Worm (Caenorhabditis elegans): ENCODE measurements around the gene T08D10.3.

T08D10.3 gene

ce11 chrX:11992778-11993177 lies 37.6 kb downstream of the T08D10.3 start:
- TF ChIP-seq ztf-28 (GFP tag; IDR thresholded peaks at IDR 0.05) = no peak
- TF ChIP-seq lsl-1 (GFP tag; optimal IDR thresholded peaks at IDR 0.05) = no peak
- no peak for TF ChIP-seq egrh-3 (GFP tag; IDR thresholded peaks at IDR 0.05)
- TF ChIP-seq nfya-2 (GFP tag; IDR thresholded peaks at IDR 0.05) = no peak
- no peak for TF ChIP-seq dpff-1 (tag; optimal IDR thresholded peaks at IDR 0.05)
- TF ChIP-seq snpc-1.1 (tag; optimal IDR thresholded peaks at IDR 0.05; ENCODE audit: insufficient read depth) = no peak
- no peak for TF ChIP-seq F33H1.4 (GFP tag; IDR thresholded peaks at IDR 0.05)
- TF ChIP-seq nhr-179 (tag; optimal IDR thresholded peaks at IDR 0.05) = no peak
- TF ChIP-seq dox-1 (GFP tag; IDR thresholded peaks at IDR 0.05) = no peak
- no peak for TF ChIP-seq nfya-1 (tag; optimal IDR thresholded peaks at IDR 0.05; ENCODE audit: borderline replicate concordance, insufficient read depth)
- TF ChIP-seq tbx-9 (tag; optimal IDR thresholded peaks at IDR 0.05; ENCODE audit: borderline replicate concordance) = no peak
- no peak for TF ChIP-seq chd-7 (tag; optimal IDR thresholded peaks at IDR 0.05)
- TF ChIP-seq lin-26 (GFP tag; IDR thresholded peaks at IDR 0.05) = no peak
- TF ChIP-seq K12H6.12 (tag; optimal IDR thresholded peaks at IDR 0.05) = no peak
- TF ChIP-seq B0261.1 (tag; optimal IDR thresholded peaks at IDR 0.05) = no peak

ce11 chrX:11993327-11993726 lies 38.1 kb downstream of the T08D10.3 start:
- TF ChIP-seq madf-8 (GFP tag; conservative IDR thresholded peaks at IDR 0.05) (no peak), akir-1 (GFP tag; optimal IDR thresholded peaks at IDR 0.05) (no peak), ceh-58 (GFP tag; IDR thresholded peaks at IDR 0.05) (no peak), sea-2 (GFP tag; IDR thresholded peaks at IDR 0.05) (no peak), F57A8.1 (GFP tag; optimal IDR thresholded peaks at IDR 0.05) (no peak), aptf-3 (GFP tag; IDR thresholded peaks at IDR 0.05) (no peak), F55B11.4 (tag; optimal IDR thresholded peaks at IDR 0.05; ENCODE audit: borderline replicate concordance, insufficient read depth) (no peak), T07F8.4 (tag; optimal IDR thresholded peaks at IDR 0.05) (no peak), pbrm-1 (GFP tag; IDR thresholded peaks at IDR 0.05) (peak; percentile 83), egrh-3 (GFP tag; IDR thresholded peaks at IDR 0.05) (no peak), ztf-6 (GFP tag; IDR thresholded peaks at IDR 0.05) (no peak), ccch-3 (GFP tag; optimal IDR thresholded peaks at IDR 0.05) (no peak), let-607 (tag; optimal IDR thresholded peaks at IDR 0.05) (no peak), F57C9.4 (tag; optimal IDR thresholded peaks at IDR 0.05) (no peak), ceh-91 (GFP tag; IDR thresholded peaks at IDR 0.05) (no peak), hmg-1.2 (GFP tag; IDR thresholded peaks at IDR 0.05) (peak; percentile 35), let-526 (GFP tag; IDR thresholded peaks at IDR 0.05) (no peak), nhr-90 (tag; optimal IDR thresholded peaks at IDR 0.05) (peak; percentile 66), rpc-1 (optimal IDR thresholded peaks at IDR 0.05) (peak; percentile 70), rpc-1 (tag; optimal IDR thresholded peaks at IDR 0.05) (peak; percentile 81), repo-1 (tag; optimal IDR thresholded peaks at IDR 0.05) (no peak), hrde-1 (tag; optimal IDR thresholded peaks at IDR 0.05; ENCODE audit: borderline replicate concordance) (no peak), ceh-100 (GFP tag; IDR thresholded peaks at IDR 0.05) (no peak), dpl-1 (GFP tag; optimal IDR thresholded peaks at IDR 0.05) (no peak), sptf-2 (GFP tag; optimal IDR thresholded peaks at IDR 0.05) (no peak), B0035.1 (tag; optimal IDR thresholded peaks at IDR 0.05) (no peak), tbp1 (GFP tag; optimal IDR thresholded peaks at IDR 0.05) (peak; percentile 87), ceh-27 (GFP tag; optimal IDR thresholded peaks at IDR 0.05) (no peak), ceh-40 (GFP tag; IDR thresholded peaks at IDR 0.05) (0 out of 2 replicates have a peak, but pooled peaks have one; percentile 41), attf-3 (GFP tag; conservative IDR thresholded peaks at IDR 0.05) (no peak), cebp-2 (GFP tag; IDR thresholded peaks at IDR 0.05) (no peak), lir-1 (GFP tag; conservative IDR thresholded peaks at IDR 0.05) (no peak), F23B12.7 (tag; optimal IDR thresholded peaks at IDR 0.05; ENCODE audit: insufficient read depth) (no peak), Y53G8AR.9 (GFP tag; conservative IDR thresholded peaks at IDR 0.05) (no peak), hlh-26 (GFP tag; conservative IDR thresholded peaks at IDR 0.05) (no peak)

Data from whole organism, young adult.